Worm (Caenorhabditis elegans) whole organism, early embryonic: ENCODE data around the gene srh-190.

ENCODE experiments used
- B0310.2 ChIP-seq: sonication (generic microtip); optimal IDR thresholded peaks from 2 replicates; lab custom pipeline; 2016; ENCODE audit warnings: mild to moderate bottlenecking, missing genetic modification characterization, missing compliant biosample characterization
- F13C5.2 ChIP-seq: sonication (generic microtip); optimal IDR thresholded peaks from 2 replicates; lab custom pipeline; 2017; ENCODE audit warnings: mild to moderate bottlenecking, missing genetic modification characterization, inconsistent platforms, missing compliant biosample characterization
- aly-1 ChIP-seq: sonication (generic microtip); optimal IDR thresholded peaks from 2 replicates; lab custom pipeline; 2016; ENCODE audit warnings: missing genetic modification characterization, missing compliant biosample characterization
- ama-1 ChIP-seq: fragments of 150-350 bp; optimal IDR thresholded peaks from 2 replicates; lab custom pipeline; 2014
- ceh-13 ChIP-seq: fragments of 200-800 bp; sonication (Bioruptor generic); optimal IDR thresholded peaks from 2 replicates; lab custom pipeline; 2018; ENCODE audit warnings: mild to moderate bottlenecking, missing genetic modification characterization, missing compliant biosample characterization
- ceh-36 ChIP-seq: sonication (generic microtip); optimal IDR thresholded peaks from 2 replicates; lab custom pipeline; 2016; ENCODE audit warnings: missing genetic modification characterization, inconsistent platforms, missing compliant biosample characterization
- ets-7 ChIP-seq: sonication (generic microtip); optimal IDR thresholded peaks from 2 replicates; lab custom pipeline; 2016; ENCODE audit warnings: missing genotype, missing genetic modification characterization, missing compliant biosample characterization
- flt-1 ChIP-seq: fragments of 200-800 bp; sonication (Bioruptor generic); IDR thresholded peaks from 2 replicates; pipeline ENCODE4 v1.3.6; 2022; ENCODE audit warnings: missing genetic modification characterization, missing compliant biosample characterization
- hmbx-1 ChIP-seq: sonication (generic microtip); optimal IDR thresholded peaks from 2 replicates; lab custom pipeline; 2016; ENCODE audit warnings: mild to moderate bottlenecking, missing genetic modification characterization, missing compliant biosample characterization
- hmg-4 ChIP-seq: fragments of 200-800 bp; sonication (Bioruptor generic); optimal IDR thresholded peaks from 2 replicates; lab custom pipeline; 2018; ENCODE audit warnings: mild to moderate bottlenecking, missing genetic modification characterization, missing compliant biosample characterization
- hnd-1 ChIP-seq: sonication (generic microtip); optimal IDR thresholded peaks from 2 replicates; lab custom pipeline; 2016; ENCODE audit warnings: missing genetic modification characterization, missing compliant biosample characterization
- pes-1 ChIP-seq: fragments of 200-800 bp; sonication (Bioruptor generic); IDR thresholded peaks from 2 replicates; pipeline ENCODE4 v1.3.6; 2022; ENCODE audit warnings: missing genetic modification reagents, missing genetic modification characterization, missing compliant biosample characterization
- scrt-1 ChIP-seq: fragments of 200-800 bp; sonication (Bioruptor generic); IDR thresholded peaks from 2 replicates; pipeline ENCODE4 v1.3.6; 2022; ENCODE audit warnings: missing genetic modification characterization, missing compliant biosample characterization
- sea-1 ChIP-seq: fragments of 200-800 bp; sonication (Bioruptor generic); conservative IDR thresholded peaks from 2 replicates; pipeline ENCODE4 v1.3.6; 2022; ENCODE audit warnings: missing genetic modification characterization, missing compliant biosample characterization
- tbx-11 ChIP-seq: fragments of 200-800 bp; sonication (Bioruptor generic); IDR thresholded peaks from 2 replicates; pipeline ENCODE4 v1.3.6; 2022; ENCODE audit warnings: missing genetic modification characterization, missing compliant biosample characterization
- tbx-37 ChIP-seq: fragments of 200-800 bp; sonication (Bioruptor generic); conservative IDR thresholded peaks from 2 replicates; pipeline ENCODE4 v1.3.6; 2022; ENCODE audit warnings: missing genetic modification reagents, missing genetic modification characterization, missing compliant biosample characterization
- tra-4 ChIP-seq: sonication (generic microtip); optimal IDR thresholded peaks from 2 replicates; lab custom pipeline; 2017; ENCODE audit warnings: missing genetic modification characterization, missing compliant biosample characterization

srh-190 gene

ce11 chrV:3902458-3903157 is at the start of gene srh-190, which contains the start of gene str-229:
TSS of gene srh-190 (plus strand) at chrV:3903107.
TSS of gene str-229 (minus strand) at chrV:3902558.
- TF ChIP-seq scrt-1 (GFP tag; lab: Robert Waterston, UW) (no peak), aly-1 (tag; lab: Kevin White, UChicago) (no peak)

- TF ChIP-seq B0310.2 (tag; lab: Kevin White, UChicago) (no peak), sea-1 (GFP tag; lab: Robert Waterston, UW) (no peak), tbx-11 (GFP tag; lab: Robert Waterston, UW) (no peak), tra-4 (tag; lab: Kevin White, UChicago) (no peak), pes-1 (GFP tag; lab: Robert Waterston, UW) (no peak), ets-7 (tag; lab: Kevin White, UChicago) (no peak), ceh-13 (no peak), hmbx-1 (tag; lab: Kevin White, UChicago) (no peak), hmg-4 (no peak), scrt-1 (GFP tag; lab: Robert Waterston, UW) (no peak), ama-1 (lab: Kevin White, UChicago) (no peak), tbx-37 (GFP tag; lab: Robert Waterston, UW) (no peak), aly-1 (tag; lab: Kevin White, UChicago) (no peak), ceh-36 (tag; lab: Kevin White, UChicago) (no peak), hnd-1 (tag; lab: Kevin White, UChicago) (no peak)
Measured at ce11 chrV:3854847-3855246, 48.1 kb upstream of the srh-190 start, which contains the start of gene nhr-186. TSS of gene nhr-186 (minus strand) at chrV:3854947.

ce11 chrV:3855916-3856315 is 47.0 kb upstream of the srh-190 start:
- TF ChIP-seq pes-1 (GFP tag; lab: Robert Waterston, UW) (no peak), F13C5.2 (no peak), hmg-4 (no peak), sea-1 (GFP tag; lab: Robert Waterston, UW) (no peak), aly-1 (tag; lab: Kevin White, UChicago) (no peak), B0310.2 (tag; lab: Kevin White, UChicago) (no peak), tra-4 (tag; lab: Kevin White, UChicago) (no peak), ceh-13 (no peak), ama-1 (lab: Kevin White, UChicago) (no peak), tbx-37 (GFP tag; lab: Robert Waterston, UW) (no peak), ets-7 (tag; lab: Kevin White, UChicago) (no peak), hnd-1 (tag; lab: Kevin White, UChicago) (no peak), hmbx-1 (tag; lab: Kevin White, UChicago) (no peak), tbx-11 (GFP tag; lab: Robert Waterston, UW) (no peak), flt-1 (GFP tag; lab: Robert Waterston, UW) (no peak)

- TF ChIP-seq tra-4 (tag; lab: Kevin White, UChicago): no peak
- no peak for TF ChIP-seq sea-1 (GFP tag; lab: Robert Waterston, UW)
- TF ChIP-seq F13C5.2: no peak
- TF ChIP-seq B0310.2 (tag; lab: Kevin White, UChicago): no peak
- TF ChIP-seq ets-7 (tag; lab: Kevin White, UChicago): no peak
- no peak for TF ChIP-seq hnd-1 (tag; lab: Kevin White, UChicago)
- no peak for TF ChIP-seq ceh-13
- TF ChIP-seq ceh-36 (tag; lab: Kevin White, UChicago): no peak
Measured at ce11 chrV:3857778-3858177, 45.1 kb upstream of the srh-190 start, which contains the start of gene nhr-188. TSS of gene nhr-188 (minus strand) at chrV:3857861.

- TF ChIP-seq pes-1 (GFP tag; lab: Robert Waterston, UW) (no peak), hnd-1 (tag; lab: Kevin White, UChicago) (no peak), F13C5.2 (no peak), ama-1 (lab: Kevin White, UChicago) (no peak), tbx-37 (GFP tag; lab: Robert Waterston, UW) (no peak), sea-1 (GFP tag; lab: Robert Waterston, UW) (no peak), ceh-36 (tag; lab: Kevin White, UChicago) (no peak), tra-4 (tag; lab: Kevin White, UChicago) (no peak), flt-1 (GFP tag; lab: Robert Waterston, UW) (no peak), hmbx-1 (tag; lab: Kevin White, UChicago) (no peak)
Measured at ce11 chrV:3860123-3860522, 42.8 kb upstream of the srh-190 start, which contains the start of gene nhr-189. TSS of gene nhr-189 (minus strand) at chrV:3860243.

ce11 chrV:3862851-3863250 is 40.1 kb upstream of the srh-190 start, which contains the start of gene nhr-187:
TSS of gene nhr-187 (minus strand) at chrV:3862951.
- TF ChIP-seq flt-1 (GFP tag; lab: Robert Waterston, UW): no peak

ce11 chrV:3865273-3865672 is 37.6 kb upstream of the srh-190 start:
- TF ChIP-seq hmbx-1 (tag; lab: Kevin White, UChicago): no peak
- TF ChIP-seq tbx-11 (GFP tag; lab: Robert Waterston, UW): no peak
- TF ChIP-seq tbx-37 (GFP tag; lab: Robert Waterston, UW): no peak
- TF ChIP-seq ceh-13: no peak
- no peak for TF ChIP-seq hnd-1 (tag; lab: Kevin White, UChicago)
- no peak for TF ChIP-seq hmg-4
- TF ChIP-seq flt-1 (GFP tag; lab: Robert Waterston, UW): no peak
- TF ChIP-seq F13C5.2: no peak
- TF ChIP-seq ama-1 (lab: Kevin White, UChicago): no peak
- TF ChIP-seq ets-7 (tag; lab: Kevin White, UChicago): no peak
- TF ChIP-seq B0310.2 (tag; lab: Kevin White, UChicago): no peak
- no peak for TF ChIP-seq ceh-36 (tag; lab: Kevin White, UChicago)
- TF ChIP-seq aly-1 (tag; lab: Kevin White, UChicago): no peak
